Fruit fly (Drosophila melanogaster): ENCODE measurements around the gene CG11034.

CG11034 gene

dm6 chr2L:5799435-5800387 is 5.5 kb upstream of the CG11034 start, which contains the start of gene CG9171 (continued):
- TF ChIP-seq H2.0 (GFP tag; IDR thresholded peaks at IDR 0.05) (no peak), CG33557 (GFP tag; optimal IDR thresholded peaks at IDR 0.05) (no peak), BtbVII (GFP tag; optimal IDR thresholded peaks at IDR 0.05) (no peak), unpg (GFP tag; optimal IDR thresholded peaks at IDR 0.05) (peak; percentile 9), Doc3 (GFP tag; IDR thresholded peaks at IDR 0.05; ENCODE audit: partially characterized antibody) (no peak), NFAT (GFP tag; IDR thresholded peaks at IDR 0.05) (peak; percentile 61; the same call in 1 of the 2 replicates), Bgb (GFP tag; IDR thresholded peaks at IDR 0.05; ENCODE audit: partially characterized antibody) (peak; percentile 63; the same call in 1 of the 2 replicates), fd102C (GFP tag; optimal IDR thresholded peaks at IDR 0.05) (no peak), CG11696 (GFP tag; IDR thresholded peaks at IDR 0.05) (0 out of 2 replicates have a peak, but pooled peaks have one; percentile 51), lilli (GFP tag; optimal IDR thresholded peaks at IDR 0.05) (no peak), CG12942 (GFP tag; optimal IDR thresholded peaks at IDR 0.05) (no peak), CG8924 (tag; optimal IDR thresholded peaks at IDR 0.05) (no peak), nau (GFP tag; optimal IDR thresholded peaks at IDR 0.05) (peak; percentile 6), CG16863 (GFP tag; optimal IDR thresholded peaks at IDR 0.05) (no peak), Dip2 (GFP tag; IDR thresholded peaks at IDR 0.05) (no peak), Sin3A (optimal IDR thresholded peaks at IDR 0.05) (peak; percentile 13), CG10147 (GFP tag; optimal IDR thresholded peaks at IDR 0.05) (peak; percentile 9), CG1233 (GFP tag; optimal IDR thresholded peaks at IDR 0.05) (no peak), knrl (GFP tag; IDR thresholded peaks at IDR 0.05; ENCODE audit: partially characterized antibody) (peak; percentile 46; the same call in 1 of the 3 replicates), CG30431 (GFP tag; optimal IDR thresholded peaks at IDR 0.05) (no peak), Fer2 (tag; optimal IDR thresholded peaks at IDR 0.05) (peak; percentile 2), CG5953 (GFP tag; IDR thresholded peaks at IDR 0.05) (peak; percentile 37; the same call in 1 of the 2 replicates), ash1 (GFP tag; optimal IDR thresholded peaks at IDR 0.05) (peak; percentile 23), wor (GFP tag; IDR thresholded peaks at IDR 0.05) (no peak), CG16779 (GFP tag; IDR thresholded peaks at IDR 0.05) (peak; percentile 65), E2f2 (GFP tag; IDR thresholded peaks at IDR 0.05) (peak; percentile 64), tin (GFP tag; optimal IDR thresholded peaks at IDR 0.05) (peak; percentile 23), kni (GFP tag; optimal IDR thresholded peaks at IDR 0.05) (peak; percentile 84), CG3838 (GFP tag; optimal IDR thresholded peaks at IDR 0.05) (no peak), ind (GFP tag; optimal IDR thresholded peaks at IDR 0.05) (peak; percentile 28), bigmax (GFP tag; optimal IDR thresholded peaks at IDR 0.05) (peak; percentile 33), Bdp1 (GFP tag; optimal IDR thresholded peaks at IDR 0.05) (peak; percentile 16), slp2 (GFP tag; optimal IDR thresholded peaks at IDR 0.05) (no peak), Hmx (GFP tag; optimal IDR thresholded peaks at IDR 0.05) (no peak), CG10267 (tag; optimal IDR thresholded peaks at IDR 0.05) (peak; percentile 73), CG6791 (GFP tag; IDR thresholded peaks at IDR 0.05; ENCODE audit: partially characterized antibody) (peak; percentile 28; the same call in 1 of the 3 replicates), CG4707 (GFP tag; optimal IDR thresholded peaks at IDR 0.05) (no peak), CG12299 (tag; optimal IDR thresholded peaks at IDR 0.05) (peak; percentile 29), Trl (optimal IDR thresholded peaks at IDR 0.05) (peak; percentile 79 to 85), Trl (GFP tag; optimal IDR thresholded peaks at IDR 0.05) (peak; percentile 54), Hmr (GFP tag; optimal IDR thresholded peaks at IDR 0.05) (peak; percentile 90), Jarid2 (GFP tag; optimal IDR thresholded peaks at IDR 0.05) (peak; percentile 95), ranshi (GFP tag; IDR thresholded peaks at IDR 0.05) (0 out of 2 replicates have a peak, but pooled peaks have one; percentile 29), Lhr (GFP tag; optimal IDR thresholded peaks at IDR 0.05) (peak; percentile 98), Deaf1 (tag; optimal IDR thresholded peaks at IDR 0.05) (peak; percentile 54), E2f1 (GFP tag; IDR thresholded peaks at IDR 0.05) (no peak), Hr51 (GFP tag; optimal IDR thresholded peaks at IDR 0.05) (peak; percentile 10 to 18), CG2120 (GFP tag; optimal IDR thresholded peaks at IDR 0.05) (peak; percentile 50)

Data from whole organism, embryonic.